Fruit fly (Drosophila melanogaster): ENCODE data around the gene mthl2.

DNA sequence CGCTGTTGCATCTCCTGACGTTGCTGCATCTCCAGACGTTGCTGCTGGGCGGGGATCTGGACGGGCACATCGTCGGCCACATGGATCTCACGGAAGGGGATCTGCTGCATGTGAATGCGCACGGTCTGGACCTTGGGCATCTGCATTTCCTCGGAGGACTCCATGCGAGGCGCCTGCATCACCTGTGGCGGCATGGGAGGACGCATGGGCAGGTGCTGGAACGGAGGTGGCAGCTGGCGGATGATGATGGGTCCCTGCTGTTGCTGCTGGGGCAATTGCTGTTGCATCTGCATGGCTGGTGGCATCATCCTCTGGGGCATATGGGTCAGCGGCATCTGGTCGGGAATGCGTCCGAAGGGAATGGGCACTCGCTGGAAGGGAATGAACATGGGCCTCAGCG is 36.2 kb upstream of the mthl2 start:
- TF ChIP-seq CG10631 (GFP tag; optimal IDR thresholded peaks at IDR 0.05) (no peak), Eip75B (GFP tag; optimal IDR thresholded peaks at IDR 0.05) (no peak), spab (GFP tag; optimal IDR thresholded peaks at IDR 0.05) (no peak), CG34406 (GFP tag; optimal IDR thresholded peaks at IDR 0.05) (no peak), OdsH (GFP tag; optimal IDR thresholded peaks at IDR 0.05) (no peak), Lpt (GFP tag; optimal IDR thresholded peaks at IDR 0.05) (no peak), Blimp-1 (GFP tag; optimal IDR thresholded peaks at IDR 0.05) (no peak), CG6808 (GFP tag; optimal IDR thresholded peaks at IDR 0.05) (no peak), Sox14 (GFP tag; optimal IDR thresholded peaks at IDR 0.05) (no peak), pdm3 (GFP tag; optimal IDR thresholded peaks at IDR 0.05) (no peak), CG16779 (tag; optimal IDR thresholded peaks at IDR 0.05) (no peak)
